Fruit fly (Drosophila melanogaster) whole organism, embryonic: ENCODE measurements around the gene heix.
A peak's percentile ranks its signal among the peaks of the same experiment; 100 is the strongest.

Source experiments
- Aef1 ChIP-seq: fragments of 200-800 bp; sonication (Bioruptor generic); IDR thresholded peaks from 3 replicates; pipeline ENCODE4 v1.3.6; 2022; ENCODE audit warnings: missing biosample characterization, missing genetic modification characterization
- Bteb2 ChIP-seq: fragments of 200-800 bp; sonication (Bioruptor generic); optimal IDR thresholded peaks from 2 replicates; lab custom pipeline; 2016; ENCODE audit warnings: missing biosample characterization, missing genetic modification characterization
- CG10979 ChIP-seq: fragments of 200-800 bp; sonication (Bioruptor generic); optimal IDR thresholded peaks from 2 replicates; lab custom pipeline; 2018; ENCODE audit warnings: missing biosample characterization, mild to moderate bottlenecking, missing genetic modification characterization, moderate library complexity
- CG11085 ChIP-seq: fragments of 200-800 bp; sonication (Bioruptor generic); IDR thresholded peaks from 2 replicates; pipeline ENCODE4 v1.3.6; 2022; ENCODE audit warnings: missing biosample characterization, missing genetic modification characterization
- CG11504 ChIP-seq: fragments of 200-800 bp; sonication (Bioruptor generic); optimal IDR thresholded peaks from 3 replicates; lab custom pipeline; 2019; ENCODE audit warnings: missing biosample characterization, mild to moderate bottlenecking, missing genetic modification characterization, moderate library complexity
- CG12155 ChIP-seq: fragments of 200-800 bp; sonication (Bioruptor generic); optimal IDR thresholded peaks from 3 replicates; lab custom pipeline; 2016; ENCODE audit warnings: missing biosample characterization, missing genetic modification characterization
- CG13424 ChIP-seq: fragments of 200-800 bp; sonication (Bioruptor generic); optimal IDR thresholded peaks from 2 replicates; lab custom pipeline; 2019; ENCODE audit warnings: missing biosample characterization, mild to moderate bottlenecking, missing genetic modification characterization, moderate library complexity
- CG17359 ChIP-seq: fragments of 200-800 bp; sonication (Bioruptor generic); optimal IDR thresholded peaks from 3 replicates; lab custom pipeline; 2018; ENCODE audit warnings: missing biosample characterization, mild to moderate bottlenecking, missing genetic modification characterization, moderate library complexity
- CG31224 ChIP-seq: fragments of 200-800 bp; sonication (Bioruptor generic); IDR thresholded peaks from 2 replicates; pipeline ENCODE4 v1.3.6; 2022; ENCODE audit warnings: missing biosample characterization, missing genetic modification characterization
- CG3281 ChIP-seq: fragments of 200-800 bp; sonication (Bioruptor generic); optimal IDR thresholded peaks from 3 replicates; lab custom pipeline; 2017; ENCODE audit warnings: missing biosample characterization, mild to moderate bottlenecking, missing genetic modification characterization
- CG7556 ChIP-seq: fragments of 200-800 bp; sonication (Bioruptor generic); optimal IDR thresholded peaks from 2 replicates; lab custom pipeline; 2017; ENCODE audit warnings: missing biosample characterization, mild to moderate bottlenecking, missing genetic modification characterization
- CG7839 ChIP-seq: fragments of 200-800 bp; sonication (Bioruptor generic); optimal IDR thresholded peaks from 3 replicates; lab custom pipeline; 2018; ENCODE audit warnings: missing biosample characterization, mild to moderate bottlenecking, missing genetic modification characterization, moderate library complexity
- CG7928 ChIP-seq: fragments of 200-800 bp; sonication (Bioruptor generic); optimal IDR thresholded peaks from 2 replicates; lab custom pipeline; 2017; ENCODE audit warnings: missing biosample characterization, mild to moderate bottlenecking, missing genetic modification characterization
- CG8359 ChIP-seq: fragments of 200-800 bp; sonication (Bioruptor generic); optimal IDR thresholded peaks from 2 replicates; lab custom pipeline; 2017; ENCODE audit warnings: missing biosample characterization, mild to moderate bottlenecking, missing genetic modification characterization, borderline replicate concordance
- CG9817 ChIP-seq: fragments of 200-800 bp; sonication (Bioruptor generic); optimal IDR thresholded peaks from 2 replicates; lab custom pipeline; 2018; ENCODE audit warnings: missing biosample characterization, mild to moderate bottlenecking, missing genetic modification characterization, moderate library complexity
- CG9876 ChIP-seq: fragments of 200-800 bp; sonication (Bioruptor generic); optimal IDR thresholded peaks from 2 replicates; lab custom pipeline; 2016; ENCODE audit warnings: missing biosample characterization, missing genetic modification characterization
- CG9932 ChIP-seq: fragments of 200-800 bp; sonication (Bioruptor generic); IDR thresholded peaks from 2 replicates; pipeline ENCODE4 v1.3.6; 2022; ENCODE audit warnings: missing biosample characterization, missing genetic modification characterization
- CHES-1-like ChIP-seq: fragments of 200-800 bp; sonication (Bioruptor generic); optimal IDR thresholded peaks from 2 replicates; lab custom pipeline; 2016; ENCODE audit warnings: missing biosample characterization, missing genetic modification characterization
- CoRest ChIP-seq: fragments of 200-800 bp; sonication (Bioruptor generic); optimal IDR thresholded peaks from 3 replicates; lab custom pipeline; 2018; ENCODE audit warnings: missing biosample characterization, mild to moderate bottlenecking, missing genetic modification characterization, moderate library complexity
- Dbx ChIP-seq: fragments of 200-800 bp; sonication (Bioruptor generic); IDR thresholded peaks from 3 replicates; pipeline ENCODE4 v1.3.6; 2022; ENCODE audit warnings: missing biosample characterization, missing genetic modification characterization
- Dek ChIP-seq: fragments of 200-800 bp; sonication (Bioruptor generic); optimal IDR thresholded peaks from 3 replicates; lab custom pipeline; 2019; ENCODE audit warnings: missing biosample characterization, mild to moderate bottlenecking, missing genetic modification characterization, moderate library complexity
- Dip3 ChIP-seq: fragments of 200-800 bp; sonication (Bioruptor generic); optimal IDR thresholded peaks from 3 replicates; lab custom pipeline; 2016; ENCODE audit warnings: missing biosample characterization, missing genetic modification characterization
- HLH4C ChIP-seq: fragments of 200-800 bp; sonication (Bioruptor generic); IDR thresholded peaks from 3 replicates; pipeline ENCODE4 v1.3.6; 2022; ENCODE audit warnings: missing biosample characterization, missing genetic modification characterization; ENCODE audit not compliant: partially characterized antibody
- Hr3 ChIP-seq: fragments of 200-800 bp; sonication (Bioruptor generic); optimal IDR thresholded peaks from 3 replicates; lab custom pipeline; 2016; ENCODE audit warnings: missing biosample characterization, missing genetic modification characterization
- Hr78 ChIP-seq, 2 experiments: fragments of 200-800 bp in 1 of 2; fragments of >200 bp in 1 of 2; sonication (Bioruptor generic) in 1 of 2; optimal IDR thresholded peaks; 2 replicates each; lab custom pipeline; 2017 to 2019; ENCODE audit warnings: missing biosample characterization in 2 of 2, missing genetic modification characterization in 2 of 2, mild to moderate bottlenecking in 1 of 2, moderate library complexity in 1 of 2
- Mes4 ChIP-seq: fragments of 200-800 bp; sonication (Bioruptor generic); optimal IDR thresholded peaks from 2 replicates; lab custom pipeline; 2016; ENCODE audit warnings: missing biosample characterization, missing genetic modification characterization
- Oli ChIP-seq: fragments of 200-800 bp; sonication (Bioruptor generic); optimal IDR thresholded peaks from 2 replicates; lab custom pipeline; 2018; ENCODE audit warnings: missing biosample characterization, mild to moderate bottlenecking, missing genetic modification characterization, moderate library complexity
- Spps ChIP-seq: fragments of 200-800 bp; sonication (Bioruptor generic); optimal IDR thresholded peaks from 2 replicates; lab custom pipeline; 2018; ENCODE audit warnings: missing biosample characterization, mild to moderate bottlenecking, missing genetic modification characterization
- Xbp1 ChIP-seq: fragments of 200-800 bp; sonication (Bioruptor generic); optimal IDR thresholded peaks from 3 replicates; lab custom pipeline; 2016; ENCODE audit warnings: missing biosample characterization, mild to moderate bottlenecking, missing genetic modification characterization
- ac ChIP-seq: fragments of 200-800 bp; sonication (Bioruptor generic); optimal IDR thresholded peaks from 3 replicates; lab custom pipeline; 2017; ENCODE audit warnings: missing biosample characterization, mild to moderate bottlenecking, missing genetic modification characterization
- bbx ChIP-seq: fragments of 200-800 bp; sonication (Bioruptor generic); IDR thresholded peaks from 2 replicates; pipeline ENCODE4 v1.3.6; 2022; ENCODE audit warnings: missing biosample characterization, missing genetic modification characterization; ENCODE audit not compliant: partially characterized antibody
- cas ChIP-seq: fragments of 200-800 bp; sonication (Bioruptor generic); IDR thresholded peaks from 2 replicates; pipeline ENCODE4 v1.3.6; 2022; ENCODE audit warnings: missing biosample characterization, missing genetic modification characterization
- chinmo ChIP-seq: fragments of 200-800 bp; sonication (Bioruptor generic); IDR thresholded peaks from 4 replicates; pipeline ENCODE4 v1.3.6; 2022; ENCODE audit warnings: missing biosample characterization, missing genetic modification characterization; ENCODE audit not compliant: partially characterized antibody
- crol ChIP-seq: fragments of 200-800 bp; sonication (Bioruptor generic); IDR thresholded peaks from 2 replicates; pipeline ENCODE4 v1.3.6; 2022; ENCODE audit warnings: missing biosample characterization, missing genetic modification characterization
- gro ChIP-seq: fragments of 200-800 bp; sonication (Bioruptor generic); optimal IDR thresholded peaks from 2 replicates; lab custom pipeline; 2016; ENCODE audit warnings: missing biosample characterization, missing genetic modification characterization
- hbn ChIP-seq: fragments of 200-800 bp; sonication (Bioruptor generic); IDR thresholded peaks from 2 replicates; pipeline ENCODE4 v1.3.6; 2022; ENCODE audit warnings: missing biosample characterization, missing genetic modification characterization; ENCODE audit not compliant: partially characterized antibody
- kay ChIP-seq: fragments of 200-800 bp; sonication (Bioruptor generic); optimal IDR thresholded peaks from 2 replicates; lab custom pipeline; 2016; ENCODE audit warnings: missing biosample characterization, missing genetic modification characterization
- klu ChIP-seq: fragments of 200-800 bp; sonication (Bioruptor generic); IDR thresholded peaks from 2 replicates; pipeline ENCODE4 v1.3.6; 2022; ENCODE audit warnings: missing biosample characterization, missing genetic modification characterization
- lab ChIP-seq: fragments of 200-800 bp; sonication (Bioruptor generic); optimal IDR thresholded peaks from 3 replicates; lab custom pipeline; 2017; ENCODE audit warnings: missing biosample characterization, missing genetic modification characterization, mild to moderate bottlenecking, moderate library complexity, missing genetic modification reagents
- mam ChIP-seq: fragments of 200-800 bp; sonication (Bioruptor generic); optimal IDR thresholded peaks from 3 replicates; lab custom pipeline; 2016; ENCODE audit warnings: missing biosample characterization, missing genetic modification characterization
- nom ChIP-seq: fragments of 200-800 bp; sonication (Bioruptor generic); optimal IDR thresholded peaks from 2 replicates; lab custom pipeline; 2017; ENCODE audit warnings: missing biosample characterization, missing genetic modification characterization, mild to moderate bottlenecking, moderate library complexity, missing genetic modification reagents
- p53 ChIP-seq: fragments of 200-800 bp; sonication (Bioruptor generic); optimal IDR thresholded peaks from 2 replicates; lab custom pipeline; 2016; ENCODE audit warnings: missing biosample characterization, missing genetic modification characterization
- pho ChIP-seq: fragments of 200-800 bp; sonication (Bioruptor generic); optimal IDR thresholded peaks from 2 replicates; lab custom pipeline; 2016; ENCODE audit warnings: missing biosample characterization, missing genetic modification characterization
- pum ChIP-seq: fragments of 200-800 bp; sonication (Bioruptor generic); optimal IDR thresholded peaks from 2 replicates; lab custom pipeline; 2016; ENCODE audit warnings: missing biosample characterization, missing genetic modification characterization
- sd ChIP-seq: fragments of 200-800 bp; sonication (Bioruptor generic); optimal IDR thresholded peaks from 3 replicates; lab custom pipeline; 2018; ENCODE audit warnings: missing biosample characterization, mild to moderate bottlenecking, missing genetic modification characterization, moderate library complexity
- slou ChIP-seq: fragments of 200-800 bp; sonication (Bioruptor generic); optimal IDR thresholded peaks from 3 replicates; lab custom pipeline; 2016; ENCODE audit warnings: missing biosample characterization, missing genetic modification characterization
- tup ChIP-seq: fragments of 200-800 bp; sonication (Bioruptor generic); optimal IDR thresholded peaks from 2 replicates; lab custom pipeline; 2016; ENCODE audit warnings: missing biosample characterization, mild to moderate bottlenecking, missing genetic modification characterization, moderate library complexity
- vvl ChIP-seq: fragments of 200-800 bp; sonication (Bioruptor generic); IDR thresholded peaks from 2 replicates; pipeline ENCODE4 v1.3.6; 2022; ENCODE audit warnings: missing biosample characterization, missing genetic modification characterization

heix gene

dm6 chr2L:16317777-16318610 lies 18.3 kb upstream of the heix start (continued):
- TF ChIP-seq pho, result peak; percentile 39
- TF ChIP-seq CG9817, result peak; percentile 18
- TF ChIP-seq Dek (tag; lab: Kevin White, UChicago), result peak; percentile 38
- TF ChIP-seq vvl, result peak; percentile 19; the same call in 1 of the 2 replicates
- peak; percentile 14 for TF ChIP-seq CG7839
- no peak for TF ChIP-seq bbx (GFP tag; lab: Robert Waterston, UW)
- peak; percentile 62; the same call in 2 of the 3 replicates for TF ChIP-seq Dbx (GFP tag; lab: Robert Waterston, UW)
- no peak for TF ChIP-seq pum (GFP tag; lab: Kevin White, UChicago)
- TF ChIP-seq tup (GFP tag; lab: Kevin White, UChicago), result peak; percentile 46
- TF ChIP-seq chinmo (GFP tag; lab: Robert Waterston, UW), result no peak
- no peak for TF ChIP-seq Spps (tag; lab: Kevin White, UChicago)
- TF ChIP-seq Hr3 (GFP tag; lab: Kevin White, UChicago), result no peak
- TF ChIP-seq Oli, result no peak
- TF ChIP-seq mam (GFP tag; lab: Kevin White, UChicago), result no peak
- no peak for TF ChIP-seq CG7928 (GFP tag; lab: Kevin White, UChicago)
- peak; percentile 11 for TF ChIP-seq CG3281
- peak; percentile 39 for TF ChIP-seq gro (GFP tag; lab: Kevin White, UChicago)
- no peak for TF ChIP-seq nom (GFP tag; lab: Kevin White, UChicago)
- TF ChIP-seq klu (GFP tag; lab: Robert Waterston, UW), result no peak
- no peak for TF ChIP-seq Xbp1
- peak; percentile 36 for TF ChIP-seq Dip3 (GFP tag; lab: Kevin White, UChicago)
- peak; percentile 73 for TF ChIP-seq lab (GFP tag; lab: Kevin White, UChicago)
- no peak for TF ChIP-seq kay (GFP tag; lab: Kevin White, UChicago)
- TF ChIP-seq Mes4, result peak; percentile 9
- peak; percentile 32 for TF ChIP-seq Bteb2 (GFP tag; lab: Kevin White, UChicago)
- no peak for TF ChIP-seq HLH4C (GFP tag; lab: Robert Waterston, UW)
- peak; percentile 11 for TF ChIP-seq CHES-1-like (GFP tag; lab: Kevin White, UChicago)
- peak; percentile 25 for TF ChIP-seq CG12155 (GFP tag; lab: Kevin White, UChicago)
- no peak for TF ChIP-seq crol (GFP tag; lab: Robert Waterston, UW)
- no peak for TF ChIP-seq CG9876 (GFP tag; lab: Kevin White, UChicago)
- TF ChIP-seq hbn (GFP tag; lab: Robert Waterston, UW), result no peak
- TF ChIP-seq CG7556, result peak; percentile 55
- TF ChIP-seq CG31224, result no peak
- no peak for TF ChIP-seq CG8359
- no peak for TF ChIP-seq cas (GFP tag; lab: Robert Waterston, UW)
- no peak for TF ChIP-seq Hr78 (GFP tag; optimal IDR thresholded peaks at IDR 0.05; lab: Kevin White, UChicago)
- TF ChIP-seq sd (tag; lab: Kevin White, UChicago), result no peak
- no peak for TF ChIP-seq Aef1
- TF ChIP-seq CG11085 (GFP tag; lab: Robert Waterston, UW), result no peak
- TF ChIP-seq CG10979 (tag; lab: Kevin White, UChicago), result no peak
- TF ChIP-seq CG11504 (tag; lab: Kevin White, UChicago), result peak; percentile 1
- TF ChIP-seq CoRest (tag; lab: Kevin White, UChicago), result peak; percentile 16
- no peak for TF ChIP-seq ac (GFP tag; lab: Kevin White, UChicago)
- peak; percentile 52 for TF ChIP-seq CG17359 (tag; lab: Kevin White, UChicago)
- TF ChIP-seq CG13424 (tag; lab: Kevin White, UChicago), result peak; percentile 26
- no peak for TF ChIP-seq p53
- TF ChIP-seq slou (GFP tag; lab: Kevin White, UChicago), result no peak
- TF ChIP-seq CG9932 (GFP tag; lab: Robert Waterston, UW), result peak; percentile 46; the same call in 1 of the 2 replicates
